Worm (Caenorhabditis elegans): ENCODE measurements around the gene pfd-1.

- TF ChIP-seq zag-1 (tag; optimal IDR thresholded peaks at IDR 0.05) (no peak), rbr-2 (tag; optimal IDR thresholded peaks at IDR 0.05) (no peak), mdt-29 (GFP tag; IDR thresholded peaks at IDR 0.05) (no peak), zip-11 (GFP tag; IDR thresholded peaks at IDR 0.05) (no peak), lin-15B (tag; optimal IDR thresholded peaks at IDR 0.05) (no peak), lir-3 (tag; optimal IDR thresholded peaks at IDR 0.05) (no peak), aly-2 (tag; optimal IDR thresholded peaks at IDR 0.05) (no peak), spr-3 (GFP tag; optimal IDR thresholded peaks at IDR 0.05) (no peak), F49E8.2 (tag; optimal IDR thresholded peaks at IDR 0.05; ENCODE audit: borderline replicate concordance) (no peak), nhr-237 (tag; optimal IDR thresholded peaks at IDR 0.05) (no peak), unc-62 (GFP tag; optimal IDR thresholded peaks at IDR 0.05 in 1 of 2) (no peak), unc-62 (tag; optimal IDR thresholded peaks at IDR 0.05) (no peak), ZK546.5 (tag; optimal IDR thresholded peaks at IDR 0.05) (no peak), mep-1 (tag; optimal IDR thresholded peaks at IDR 0.05) (no peak), skn-1 (tag; optimal IDR thresholded peaks at IDR 0.05) (no peak)
Measured at ce11 chrIV:11102608-11103007, 47.3 kb upstream of the pfd-1 start, which contains the start of gene srlf-17.

Measured in whole organism, L4 larva.